Fruit fly (Drosophila melanogaster): ENCODE data around the gene CG33003.

The CG33003 gene

dm6 chr2L:4371516-4372136 lies 29.1 kb upstream of the CG33003 start (continued):
- peak; percentile 51 for TF ChIP-seq tin (GFP tag; optimal IDR thresholded peaks at IDR 0.05)
- TF ChIP-seq GATAe (GFP tag; conservative IDR thresholded peaks at IDR 0.05), result no peak
- peak; percentile 13 for TF ChIP-seq MESR4 (GFP tag; optimal IDR thresholded peaks at IDR 0.05)
- TF ChIP-seq CG9727 (GFP tag; optimal IDR thresholded peaks at IDR 0.05), result peak; percentile 85
- peak; percentile 53; the same call in 1 of the 3 replicates for TF ChIP-seq Opbp (GFP tag; IDR thresholded peaks at IDR 0.05; ENCODE audit: partially characterized antibody)
- no peak for TF ChIP-seq Atf6 (GFP tag; IDR thresholded peaks at IDR 0.05)
- TF ChIP-seq btn (GFP tag; optimal IDR thresholded peaks at IDR 0.05), result no peak
- no peak for TF ChIP-seq hbn (GFP tag; IDR thresholded peaks at IDR 0.05; ENCODE audit: partially characterized antibody)
- peak; percentile 45 for TF ChIP-seq CG30020 (tag; optimal IDR thresholded peaks at IDR 0.05)
- no peak for TF ChIP-seq B-H1 (GFP tag; IDR thresholded peaks at IDR 0.05)
- TF ChIP-seq CG17568 (GFP tag; optimal IDR thresholded peaks at IDR 0.05), result no peak
- TF ChIP-seq CG13624 (GFP tag; optimal IDR thresholded peaks at IDR 0.05), result no peak
- TF ChIP-seq CG12155 (GFP tag; optimal IDR thresholded peaks at IDR 0.05), result peak; percentile 7
- no peak for TF ChIP-seq Antp (GFP tag; optimal IDR thresholded peaks at IDR 0.05)
- TF ChIP-seq HLH3B (GFP tag; IDR thresholded peaks at IDR 0.05), result 0 out of 2 replicates have a peak, but pooled peaks have one; percentile 5
- TF ChIP-seq Hr78 (GFP tag; optimal IDR thresholded peaks at IDR 0.05), result peak in 1 of 2 experiments; percentile 60
- peak; percentile 88; the same call in 2 of the 3 replicates for TF ChIP-seq CG2199 (GFP tag; IDR thresholded peaks at IDR 0.05)
- TF ChIP-seq dysf (GFP tag; IDR thresholded peaks at IDR 0.05), result peak; percentile 44; the same call in 1 of the 3 replicates
- TF ChIP-seq CG32772 (GFP tag; IDR thresholded peaks at IDR 0.05), result no peak
- TF ChIP-seq slou (GFP tag; optimal IDR thresholded peaks at IDR 0.05), result no peak
- TF ChIP-seq Fer1 (GFP tag; optimal IDR thresholded peaks at IDR 0.05), result peak; percentile 13
- TF ChIP-seq CG12391 (tag; optimal IDR thresholded peaks at IDR 0.05), result peak; percentile 79

DNA sequence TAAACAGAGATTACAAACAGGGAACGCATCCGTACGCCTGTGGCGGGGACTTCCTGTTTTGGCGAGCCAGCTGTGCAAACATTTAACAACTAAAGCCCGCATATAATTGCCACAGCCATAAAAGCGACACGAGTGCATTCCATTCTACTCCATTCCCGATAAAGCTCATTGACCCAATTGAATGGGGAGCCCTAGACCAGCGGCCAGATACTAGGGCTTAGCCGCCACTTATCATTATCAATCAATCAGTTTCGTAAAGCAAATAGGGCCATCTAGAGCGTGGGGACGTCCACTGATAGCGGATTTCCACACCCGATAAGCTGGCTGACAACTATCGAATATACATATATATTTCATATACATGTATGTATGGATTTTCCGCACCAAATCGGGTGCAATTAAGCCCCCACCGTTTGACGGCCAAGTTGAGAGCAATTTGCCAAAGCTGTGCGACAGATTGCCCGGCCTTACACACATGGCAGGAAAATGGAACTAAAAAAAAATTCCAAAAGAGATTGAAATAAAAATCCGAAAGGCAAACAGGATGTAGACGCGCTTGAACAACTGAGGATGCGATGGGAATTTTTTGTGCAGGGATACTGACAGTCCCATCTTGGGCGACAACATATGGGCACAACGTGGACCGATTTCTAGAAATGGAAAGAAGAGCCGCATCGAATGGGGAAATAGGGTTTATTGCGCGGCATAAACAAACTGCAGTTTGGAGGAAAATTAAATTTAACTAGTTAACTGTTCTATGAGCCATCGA lies 27.8 kb upstream of the CG33003 start:
- TF ChIP-seq Vsx1 (GFP tag; optimal IDR thresholded peaks at IDR 0.05) (peak; percentile 4), Bdp1 (GFP tag; optimal IDR thresholded peaks at IDR 0.05) (no peak), sens-2 (GFP tag; IDR thresholded peaks at IDR 0.05) (peak; percentile 56; the same call in 1 of the 2 replicates), lab (GFP tag; optimal IDR thresholded peaks at IDR 0.05) (peak; percentile 22), grn (GFP tag; optimal IDR thresholded peaks at IDR 0.05) (peak; percentile 95), z (GFP tag; IDR thresholded peaks at IDR 0.05) (no peak), Nf-YA (GFP tag; IDR thresholded peaks at IDR 0.05) (no peak), esg (GFP tag; conservative IDR thresholded peaks at IDR 0.05) (no peak), Med (GFP tag) (peak; percentile 56), Optix (GFP tag; IDR thresholded peaks at IDR 0.05) (no peak), exex (tag; optimal IDR thresholded peaks at IDR 0.05) (peak; percentile 44), twi (tag; optimal IDR thresholded peaks at IDR 0.05) (peak; percentile 96), CG15601 (tag; optimal IDR thresholded peaks at IDR 0.05) (peak; percentile 28), sd (tag; optimal IDR thresholded peaks at IDR 0.05) (peak; percentile 57), gcm (GFP tag; optimal IDR thresholded peaks at IDR 0.05) (peak; percentile 48), sens (GFP tag) (peak; percentile 54)
